Worm (Caenorhabditis elegans): Measurements from ENCODE around the gene lin-36.

Gene lin-36

ce11 chrIII:7969121-7969520 lies 51.6 kb downstream of the lin-36 start, which contains the start of the genes F54H12.8 and F54H12.7:
F54H12.8 (minus strand) TSS chrIII:7969221.
F54H12.7 (plus strand) TSS chrIII:7969349.
- TF ChIP-seq snpc-4 (tag; optimal IDR thresholded peaks at IDR 0.05) (no peak), lsy-2 (tag; optimal IDR thresholded peaks at IDR 0.05) (no peak), nhr-237 (tag; optimal IDR thresholded peaks at IDR 0.05) (no peak), bed-3 (GFP tag; optimal IDR thresholded peaks at IDR 0.05) (no peak), elt-3 (tag; optimal IDR thresholded peaks at IDR 0.05) (no peak), nhr-28 (tag; optimal IDR thresholded peaks at IDR 0.05) (no peak), zip-8 (tag; optimal IDR thresholded peaks at IDR 0.05) (no peak), unc-120 (tag; optimal IDR thresholded peaks at IDR 0.05; ENCODE audit: poor library complexity, severe bottlenecking) (no peak), M03D4.4 (tag; optimal IDR thresholded peaks at IDR 0.05) (no peak), ham-2 (GFP tag; optimal IDR thresholded peaks at IDR 0.05) (no peak), sptf-1 (tag; optimal IDR thresholded peaks at IDR 0.05) (no peak), blmp-1 (tag; optimal IDR thresholded peaks at IDR 0.05) (no peak), drap-1 (GFP tag; optimal IDR thresholded peaks at IDR 0.05) (no peak), sem-2 (GFP tag; optimal IDR thresholded peaks at IDR 0.05) (no peak), nhr-12 (tag; optimal IDR thresholded peaks at IDR 0.05) (no peak)

All from whole organism, mixed stage, embryonic.